6 worm cellular contexts compared by ENCODE assay signal in genomic region chrIII:6897587-6898064, ce11.
TF ChIP-seq lines count a peak whose summit lies in the region.

T07E3.4 (plus strand) TSS chrIII:6898014.

TF ChIP-seq in whole organism, L1 larva, 84 proteins besides CTCF, POLR2A, EP300 and RAD21 (continued from another document and continues in another):
- no peak for TF ChIP-seq alr-1 (tag; optimal IDR thresholded peaks at IDR 0.05; lab: Kevin White, UChicago; ENCODE audit: borderline replicate concordance)
- no peak for TF ChIP-seq nhr-84 (tag; optimal IDR thresholded peaks at IDR 0.05; lab: Kevin White, UChicago)
- TF ChIP-seq mep-1 (tag; optimal IDR thresholded peaks at IDR 0.05; lab: Kevin White, UChicago): peak; percentile 90
- peak; percentile 84 for TF ChIP-seq nhr-90 (tag; optimal IDR thresholded peaks at IDR 0.05; lab: Kevin White, UChicago; ENCODE audit: poor library complexity)
- no peak for TF ChIP-seq mab-9 (GFP tag; IDR thresholded peaks at IDR 0.05; lab: Robert Waterston, UW)
- TF ChIP-seq lin-39 (tag; optimal IDR thresholded peaks at IDR 0.05; lab: Kevin White, UChicago): peak; percentile 76
- TF ChIP-seq pag-3 (tag; optimal IDR thresholded peaks at IDR 0.05; lab: Kevin White, UChicago; ENCODE audit: borderline replicate concordance, insufficient read depth): no peak
- no peak for TF ChIP-seq pqm-1 (tag; optimal IDR thresholded peaks at IDR 0.05; lab: Kevin White, UChicago)
- TF ChIP-seq efl-1 (optimal IDR thresholded peaks at IDR 0.05; lab: Kevin White, UChicago): peak; percentile 69
- TF ChIP-seq efl-1 (GFP tag; optimal IDR thresholded peaks at IDR 0.05 in 1 of 2; lab: Kevin White, UChicago): peak; percentile 46 to 95
- no peak for TF ChIP-seq fkh-10 (GFP tag; optimal IDR thresholded peaks at IDR 0.05; lab: Kevin White, UChicago)
- peak; percentile 44 for TF ChIP-seq ama-1 (optimal IDR thresholded peaks at IDR 0.05; lab: Kevin White, UChicago)
- TF ChIP-seq nhr-77 (tag; optimal IDR thresholded peaks at IDR 0.05; lab: Kevin White, UChicago): peak; percentile 43
- no peak for TF ChIP-seq nhr-237 (tag; optimal IDR thresholded peaks at IDR 0.05; lab: Kevin White, UChicago)
- TF ChIP-seq blmp-1 (tag; optimal IDR thresholded peaks at IDR 0.05; lab: Kevin White, UChicago): peak; percentile 82
- TF ChIP-seq fos-1 (tag; optimal IDR thresholded peaks at IDR 0.05; lab: Kevin White, UChicago): peak; percentile 48
- no peak for TF ChIP-seq pax-3 (tag; optimal IDR thresholded peaks at IDR 0.05; lab: Kevin White, UChicago)
- no peak for TF ChIP-seq unc-98 (GFP tag; IDR thresholded peaks at IDR 0.05; lab: Robert Waterston, UW)
- peak; percentile 72 for TF ChIP-seq lir-3 (tag; optimal IDR thresholded peaks at IDR 0.05; lab: Kevin White, UChicago; ENCODE audit: poor library complexity)
- no peak for TF ChIP-seq efl-3 (GFP tag; optimal IDR thresholded peaks at IDR 0.05; lab: Kevin White, UChicago)
- peak; percentile 99 for TF ChIP-seq nhr-85 (tag; lab: Kevin White, UChicago)

TF ChIP-seq in whole organism, L2 larva, 48 proteins besides CTCF, POLR2A, EP300 and RAD21 (continued from another document and continues in another):
- TF ChIP-seq nhr-11 (tag; optimal IDR thresholded peaks at IDR 0.05; lab: Kevin White, UChicago) (no peak), dmd-4 (tag; optimal IDR thresholded peaks at IDR 0.05; lab: Kevin White, UChicago) (no peak), nhr-6 (tag; optimal IDR thresholded peaks at IDR 0.05; lab: Kevin White, UChicago) (peak; percentile 87), C34F6.9 (tag; optimal IDR thresholded peaks at IDR 0.05; lab: Kevin White, UChicago) (peak; percentile 94), Y55F3AM.14 (GFP tag; optimal IDR thresholded peaks at IDR 0.05; lab: Kevin White, UChicago) (no peak), lsy-2 (tag; optimal IDR thresholded peaks at IDR 0.05; lab: Kevin White, UChicago) (peak; percentile 40 to 86), nhr-77 (tag; optimal IDR thresholded peaks at IDR 0.05; lab: Kevin White, UChicago) (no peak), elt-3 (tag; optimal IDR thresholded peaks at IDR 0.05; lab: Kevin White, UChicago) (no peak), nhr-10 (tag; optimal IDR thresholded peaks at IDR 0.05; lab: Kevin White, UChicago) (no peak), sma-3 (GFP tag; optimal IDR thresholded peaks at IDR 0.05; lab: Kevin White, UChicago) (peak; percentile 95), egl-27 (tag; optimal IDR thresholded peaks at IDR 0.05; lab: Kevin White, UChicago) (peak; percentile 96), nhr-129 (tag; optimal IDR thresholded peaks at IDR 0.05; lab: Kevin White, UChicago) (peak; percentile 86), mdl-1 (tag; optimal IDR thresholded peaks at IDR 0.05; lab: Kevin White, UChicago) (no peak), nhr-237 (tag; optimal IDR thresholded peaks at IDR 0.05; lab: Kevin White, UChicago) (no peak), fos-1 (tag; optimal IDR thresholded peaks at IDR 0.05; lab: Kevin White, UChicago) (peak; percentile 58), nhr-23 (tag; optimal IDR thresholded peaks at IDR 0.05; lab: Kevin White, UChicago) (no peak), F13H6.1 (tag; optimal IDR thresholded peaks at IDR 0.05; lab: Kevin White, UChicago) (peak; percentile 83), lin-13 (GFP tag; optimal IDR thresholded peaks at IDR 0.05; lab: Kevin White, UChicago) (peak; percentile 47), aly-2 (tag; optimal IDR thresholded peaks at IDR 0.05; lab: Kevin White, UChicago) (no peak), ztf-4 (tag; optimal IDR thresholded peaks at IDR 0.05; lab: Kevin White, UChicago) (peak; percentile 83), lin-11 (tag; optimal IDR thresholded peaks at IDR 0.05; lab: Kevin White, UChicago) (no peak), R02D3.7 (tag; optimal IDR thresholded peaks at IDR 0.05; lab: Kevin White, UChicago) (no peak), nhr-12 (tag; optimal IDR thresholded peaks at IDR 0.05; lab: Kevin White, UChicago) (no peak), mbf-1 (tag; optimal IDR thresholded peaks at IDR 0.05; lab: Kevin White, UChicago) (no peak)

TF ChIP-seq in whole organism, L3 larva, 47 proteins besides CTCF, POLR2A, EP300 and RAD21 (continued from another document and continues in another):
- peak; percentile 34 for TF ChIP-seq fos-1 (tag; optimal IDR thresholded peaks at IDR 0.05; lab: Kevin White, UChicago)
- TF ChIP-seq ZK546.5 (tag; optimal IDR thresholded peaks at IDR 0.05; lab: Kevin White, UChicago): no peak
- peak; percentile 77 for TF ChIP-seq hmg-11 (tag; optimal IDR thresholded peaks at IDR 0.05; lab: Kevin White, UChicago)
- no peak for TF ChIP-seq lsy-12 (tag; optimal IDR thresholded peaks at IDR 0.05; lab: Kevin White, UChicago)
- TF ChIP-seq nhr-43 (tag; optimal IDR thresholded peaks at IDR 0.05; lab: Kevin White, UChicago; ENCODE audit: poor library complexity, severe bottlenecking): peak; percentile 68
- TF ChIP-seq R02D3.7 (tag; optimal IDR thresholded peaks at IDR 0.05; lab: Kevin White, UChicago): no peak
- TF ChIP-seq ceh-28 (tag; optimal IDR thresholded peaks at IDR 0.05; lab: Kevin White, UChicago): peak; percentile 47
- TF ChIP-seq pha-4 (tag; optimal IDR thresholded peaks at IDR 0.05; lab: Kevin White, UChicago): peak; percentile 44
- TF ChIP-seq nfya-1 (tag; optimal IDR thresholded peaks at IDR 0.05; lab: Kevin White, UChicago; ENCODE audit: insufficient read depth): peak; percentile 88
- no peak for TF ChIP-seq mdl-1 (tag; optimal IDR thresholded peaks at IDR 0.05; lab: Kevin White, UChicago)
- TF ChIP-seq nhr-237 (tag; optimal IDR thresholded peaks at IDR 0.05; lab: Kevin White, UChicago): no peak
- no peak for TF ChIP-seq nhr-67 (tag; optimal IDR thresholded peaks at IDR 0.05; lab: Kevin White, UChicago)
- TF ChIP-seq ceh-16 (tag; optimal IDR thresholded peaks at IDR 0.05; lab: Kevin White, UChicago): no peak
- TF ChIP-seq unc-39 (tag; optimal IDR thresholded peaks at IDR 0.05; lab: Kevin White, UChicago): no peak
- no peak for TF ChIP-seq fkh-10 (GFP tag; optimal IDR thresholded peaks at IDR 0.05; lab: Kevin White, UChicago)
- TF ChIP-seq ceh-9 (tag; optimal IDR thresholded peaks at IDR 0.05; lab: Kevin White, UChicago): no peak
- no peak for TF ChIP-seq eor-1 (tag; optimal IDR thresholded peaks at IDR 0.05; lab: Kevin White, UChicago)
- no peak for TF ChIP-seq fkh-2 (tag; optimal IDR thresholded peaks at IDR 0.05; lab: Kevin White, UChicago)
- TF ChIP-seq nhr-11 (tag; optimal IDR thresholded peaks at IDR 0.05; lab: Kevin White, UChicago): peak; percentile 58
- peak; percentile 90 for TF ChIP-seq nhr-23 (tag; optimal IDR thresholded peaks at IDR 0.05; lab: Kevin White, UChicago)
- peak; percentile 38 for TF ChIP-seq lin-15B (tag; optimal IDR thresholded peaks at IDR 0.05; lab: Kevin White, UChicago)
- TF ChIP-seq lin-39 (tag; optimal IDR thresholded peaks at IDR 0.05; lab: Kevin White, UChicago): peak; percentile 78
- peak; percentile 65 for TF ChIP-seq pqm-1 (tag; optimal IDR thresholded peaks at IDR 0.05; lab: Kevin White, UChicago)
- no peak for TF ChIP-seq nhr-28 (tag; optimal IDR thresholded peaks at IDR 0.05; lab: Kevin White, UChicago)

TF ChIP-seq in whole organism, L4 larva, 104 proteins besides CTCF, POLR2A, EP300 and RAD21 (continued from another document and continues in another):
- TF ChIP-seq mxl-3 (GFP tag; optimal IDR thresholded peaks at IDR 0.05; lab: Kevin White, UChicago) (peak; percentile 34), zip-2 (tag; optimal IDR thresholded peaks at IDR 0.05; lab: Kevin White, UChicago) (peak; percentile 8), madf-5 (GFP tag; IDR thresholded peaks at IDR 0.05; lab: Robert Waterston, UW) (no peak), skn-1 (tag; optimal IDR thresholded peaks at IDR 0.05; lab: Kevin White, UChicago) (no peak), mes-2 (tag; optimal IDR thresholded peaks at IDR 0.05; lab: Kevin White, UChicago; ENCODE audit: poor library complexity, severe bottlenecking) (peak; percentile 66), rbr-2 (tag; optimal IDR thresholded peaks at IDR 0.05; lab: Kevin White, UChicago) (peak; percentile 54), ceh-82 (tag; optimal IDR thresholded peaks at IDR 0.05; lab: Kevin White, UChicago) (no peak), ztf-7 (tag; optimal IDR thresholded peaks at IDR 0.05; lab: Kevin White, UChicago) (peak; percentile 48), dve-1 (tag; optimal IDR thresholded peaks at IDR 0.05; lab: Kevin White, UChicago; ENCODE audit: insufficient read depth) (peak; percentile 73), ztf-11 (tag; optimal IDR thresholded peaks at IDR 0.05; lab: Kevin White, UChicago) (no peak), nhr-237 (tag; optimal IDR thresholded peaks at IDR 0.05; lab: Kevin White, UChicago) (no peak), nhr-41 (GFP tag; IDR thresholded peaks at IDR 0.05; lab: Robert Waterston, UW) (no peak), ceh-44 (GFP tag; IDR thresholded peaks at IDR 0.05; lab: Robert Waterston, UW) (no peak), daf-19 (GFP tag; conservative IDR thresholded peaks at IDR 0.05; lab: Robert Waterston, UW) (no peak), duxl-1 (tag; optimal IDR thresholded peaks at IDR 0.05; lab: Kevin White, UChicago; ENCODE audit: poor library complexity) (no peak), nhr-10 (tag; optimal IDR thresholded peaks at IDR 0.05; lab: Kevin White, UChicago) (peak; percentile 23), hlh-30 (tag; optimal IDR thresholded peaks at IDR 0.05; lab: Kevin White, UChicago; ENCODE audit: insufficient read depth) (peak; percentile 91), D1046.2 (GFP tag; IDR thresholded peaks at IDR 0.05; lab: Robert Waterston, UW) (no peak), dpl-1 (GFP tag; optimal IDR thresholded peaks at IDR 0.05; lab: Kevin White, UChicago) (peak; percentile 48), ceh-28 (tag; optimal IDR thresholded peaks at IDR 0.05; lab: Kevin White, UChicago) (no peak), mdl-1 (tag; optimal IDR thresholded peaks at IDR 0.05; lab: Kevin White, UChicago) (peak; percentile 22 to 72), zip-11 (GFP tag; IDR thresholded peaks at IDR 0.05; lab: Robert Waterston, UW) (no peak), mxl-2 (GFP tag; conservative IDR thresholded peaks at IDR 0.05; lab: Robert Waterston, UW) (peak; percentile 99), nhr-77 (tag; optimal IDR thresholded peaks at IDR 0.05; lab: Kevin White, UChicago) (no peak)

TF ChIP-seq in whole organism, late embryonic, 69 proteins besides CTCF, POLR2A, EP300 and RAD21 (continued from another document):
- TF ChIP-seq pag-3 (tag; optimal IDR thresholded peaks at IDR 0.05; lab: Kevin White, UChicago; ENCODE audit: borderline replicate concordance) (no peak), unc-55 (GFP tag; optimal IDR thresholded peaks at IDR 0.05; lab: Kevin White, UChicago) (peak; percentile 77), hlh-8 (tag; optimal IDR thresholded peaks at IDR 0.05; lab: Kevin White, UChicago) (no peak), nfya-1 (tag; optimal IDR thresholded peaks at IDR 0.05; lab: Kevin White, UChicago) (peak; percentile 38), fkh-10 (GFP tag; optimal IDR thresholded peaks at IDR 0.05; lab: Kevin White, UChicago) (no peak), ets-4 (tag; optimal IDR thresholded peaks at IDR 0.05; lab: Kevin White, UChicago) (no peak), hlh-6 (tag; optimal IDR thresholded peaks at IDR 0.05; lab: Kevin White, UChicago) (no peak), eyg-1 (tag; optimal IDR thresholded peaks at IDR 0.05; lab: Kevin White, UChicago) (no peak), zip-5 (tag; optimal IDR thresholded peaks at IDR 0.05; lab: Kevin White, UChicago) (no peak), hlh-13 (GFP tag; optimal IDR thresholded peaks at IDR 0.05; lab: Kevin White, UChicago) (no peak), tbx-2 (tag; optimal IDR thresholded peaks at IDR 0.05; lab: Kevin White, UChicago) (no peak), fkh-6 (tag; optimal IDR thresholded peaks at IDR 0.05; lab: Kevin White, UChicago) (no peak), pqm-1 (tag; optimal IDR thresholded peaks at IDR 0.05; lab: Kevin White, UChicago) (no peak)

TF ChIP-seq in whole organism, young adult, 124 proteins besides CTCF, POLR2A, EP300 and RAD21 (continued from another document and continues in another):
- TF ChIP-seq attf-5 (GFP tag; optimal IDR thresholded peaks at IDR 0.05; lab: Kevin White, UChicago): no peak
- TF ChIP-seq egl-18 (GFP tag; IDR thresholded peaks at IDR 0.05; lab: Robert Waterston, UW): no peak
- no peak for TF ChIP-seq zfh-2 (GFP tag; conservative IDR thresholded peaks at IDR 0.05; lab: Robert Waterston, UW)
- no peak for TF ChIP-seq nhr-90 (tag; optimal IDR thresholded peaks at IDR 0.05; lab: Kevin White, UChicago)
- TF ChIP-seq nfya-1 (tag; optimal IDR thresholded peaks at IDR 0.05; lab: Kevin White, UChicago; ENCODE audit: borderline replicate concordance, insufficient read depth): no peak
- TF ChIP-seq let-526 (GFP tag; IDR thresholded peaks at IDR 0.05; lab: Robert Waterston, UW): no peak
- no peak for TF ChIP-seq athp-1 (tag; optimal IDR thresholded peaks at IDR 0.05; lab: Kevin White, UChicago)
- peak; percentile 33; the same call in 1 of the 2 replicates for TF ChIP-seq nfyb-1 (GFP tag; IDR thresholded peaks at IDR 0.05; lab: Robert Waterston, UW)
- no peak for TF ChIP-seq F57A8.1 (GFP tag; optimal IDR thresholded peaks at IDR 0.05; lab: Kevin White, UChicago)
- TF ChIP-seq dpff-1 (tag; optimal IDR thresholded peaks at IDR 0.05; lab: Kevin White, UChicago): no peak
- TF ChIP-seq ceh-91 (GFP tag; IDR thresholded peaks at IDR 0.05; lab: Robert Waterston, UW): no peak
- no peak for TF ChIP-seq Y79H2A.3 (GFP tag; conservative IDR thresholded peaks at IDR 0.05; lab: Robert Waterston, UW)
- no peak for TF ChIP-seq ztf-25 (GFP tag; IDR thresholded peaks at IDR 0.05; lab: Robert Waterston, UW)
- TF ChIP-seq hmg-1.2 (GFP tag; IDR thresholded peaks at IDR 0.05; lab: Robert Waterston, UW): peak; percentile 78
- TF ChIP-seq unc-130 (GFP tag; optimal IDR thresholded peaks at IDR 0.05; lab: Kevin White, UChicago): no peak
- TF ChIP-seq K11D2.4 (GFP tag; IDR thresholded peaks at IDR 0.05; lab: Robert Waterston, UW): 0 out of 2 replicates have a peak, but pooled peaks have one; percentile 65
- no peak for TF ChIP-seq mes-4 (tag; optimal IDR thresholded peaks at IDR 0.05; lab: Kevin White, UChicago)
- no peak for TF ChIP-seq ztf-18 (tag; optimal IDR thresholded peaks at IDR 0.05; lab: Kevin White, UChicago)
- no peak for TF ChIP-seq gei-17 (GFP tag; optimal IDR thresholded peaks at IDR 0.05; lab: Kevin White, UChicago)
- TF ChIP-seq T26A5.8 (tag; optimal IDR thresholded peaks at IDR 0.05; lab: Kevin White, UChicago): no peak
- TF ChIP-seq nhr-80 (tag; optimal IDR thresholded peaks at IDR 0.05; lab: Kevin White, UChicago): peak; percentile 35
- TF ChIP-seq egl-44 (GFP tag; IDR thresholded peaks at IDR 0.05; lab: Robert Waterston, UW): no peak
- no peak for TF ChIP-seq ceh-27 (GFP tag; optimal IDR thresholded peaks at IDR 0.05; lab: Kevin White, UChicago)
- no peak for TF ChIP-seq lin-54 (GFP tag; optimal IDR thresholded peaks at IDR 0.05; lab: Kevin White, UChicago)
- TF ChIP-seq F23B12.7 (tag; optimal IDR thresholded peaks at IDR 0.05; lab: Kevin White, UChicago; ENCODE audit: insufficient read depth): no peak
- TF ChIP-seq B0019.2 (GFP tag; conservative IDR thresholded peaks at IDR 0.05; lab: Robert Waterston, UW): no peak
- no peak for TF ChIP-seq efl-1 (GFP tag; optimal IDR thresholded peaks at IDR 0.05; lab: Kevin White, UChicago)
- TF ChIP-seq B0035.1 (tag; optimal IDR thresholded peaks at IDR 0.05; lab: Kevin White, UChicago): no peak
- TF ChIP-seq ztf-3 (GFP tag; optimal IDR thresholded peaks at IDR 0.05; lab: Kevin White, UChicago): no peak
- TF ChIP-seq F37B4.10 (GFP tag; IDR thresholded peaks at IDR 0.05; lab: Robert Waterston, UW): no peak
- TF ChIP-seq hmg-20 (GFP tag; IDR thresholded peaks at IDR 0.05; lab: Robert Waterston, UW): no peak
- no peak for TF ChIP-seq ets-4 (GFP tag; optimal IDR thresholded peaks at IDR 0.05; lab: Kevin White, UChicago)
- TF ChIP-seq nhr-120 (GFP tag; IDR thresholded peaks at IDR 0.05; lab: Robert Waterston, UW): no peak
- peak; percentile 45 for TF ChIP-seq pha-4 (tag; optimal IDR thresholded peaks at IDR 0.05; lab: Kevin White, UChicago)
- no peak for TF ChIP-seq Y56A3A.18 (GFP tag; IDR thresholded peaks at IDR 0.05; lab: Robert Waterston, UW)
- no peak for TF ChIP-seq him-1 (tag; optimal IDR thresholded peaks at IDR 0.05; lab: Kevin White, UChicago)
- TF ChIP-seq dpl-1 (GFP tag; optimal IDR thresholded peaks at IDR 0.05; lab: Kevin White, UChicago): no peak
- TF ChIP-seq hlh-12 (tag; optimal IDR thresholded peaks at IDR 0.05; lab: Kevin White, UChicago): no peak
- TF ChIP-seq Y95B8A.8 (GFP tag; IDR thresholded peaks at IDR 0.05; lab: Robert Waterston, UW): no peak
- no peak for TF ChIP-seq F22D6.2 (tag; optimal IDR thresholded peaks at IDR 0.05; lab: Kevin White, UChicago)
- TF ChIP-seq nhr-27 (tag; optimal IDR thresholded peaks at IDR 0.05; lab: Kevin White, UChicago): no peak
- peak in 1 of 3 experiments; percentile 41 for TF ChIP-seq lin-35 (GFP tag; optimal IDR thresholded peaks at IDR 0.05; lab: Kevin White, UChicago)
